Fruit fly (Drosophila melanogaster): ENCODE measurements around the gene mip130.

mip130 gene

dm6 chrX:1889926-1890325 is 18.1 kb upstream of the mip130 start, which contains the start of the genes trr and mRpL16 (continued):
- TF ChIP-seq Trl (optimal IDR thresholded peaks at IDR 0.05) = no peak
- peak; percentile 24 for TF ChIP-seq Trl (GFP tag; optimal IDR thresholded peaks at IDR 0.05)
- no peak for TF ChIP-seq Fer3 (tag; optimal IDR thresholded peaks at IDR 0.05)
- no peak for TF ChIP-seq CG31365 (tag; optimal IDR thresholded peaks at IDR 0.05)
- peak; percentile 41 for TF ChIP-seq Dad (GFP tag; optimal IDR thresholded peaks at IDR 0.05)
- peak in 1 of 2 experiments; percentile 33 for TF ChIP-seq bsh (GFP tag; optimal IDR thresholded peaks at IDR 0.05)
- no peak for TF ChIP-seq Nf-YB (GFP tag; optimal IDR thresholded peaks at IDR 0.05)
- TF ChIP-seq ac (GFP tag; optimal IDR thresholded peaks at IDR 0.05) = no peak
- no peak; the same call in 1 of the 2 replicates for TF ChIP-seq Taf1 (GFP tag; IDR thresholded peaks at IDR 0.05)
- TF ChIP-seq Sox102F (GFP tag; optimal IDR thresholded peaks at IDR 0.05) = no peak
- no peak for TF ChIP-seq CG8281 (tag; optimal IDR thresholded peaks at IDR 0.05)
- TF ChIP-seq Hey (tag; optimal IDR thresholded peaks at IDR 0.05) = no peak
- no peak for TF ChIP-seq CG5245 (GFP tag; optimal IDR thresholded peaks at IDR 0.05)
- TF ChIP-seq Hmr (GFP tag; optimal IDR thresholded peaks at IDR 0.05) = no peak
- TF ChIP-seq gsb-n (tag; optimal IDR thresholded peaks at IDR 0.05) = no peak
- peak; percentile 58 for TF ChIP-seq inv (GFP tag; IDR thresholded peaks at IDR 0.05; ENCODE audit: partially characterized antibody)
- TF ChIP-seq hth (optimal IDR thresholded peaks at IDR 0.05) = no peak
- no peak for TF ChIP-seq CG3407 (GFP tag; optimal IDR thresholded peaks at IDR 0.05)
- no peak for TF ChIP-seq Hr78 (GFP tag; optimal IDR thresholded peaks at IDR 0.05)
- no peak for TF ChIP-seq CG6654 (GFP tag; optimal IDR thresholded peaks at IDR 0.05)
- TF ChIP-seq CG13296 (GFP tag; optimal IDR thresholded peaks at IDR 0.05) = no peak
- TF ChIP-seq dpn (GFP tag; optimal IDR thresholded peaks at IDR 0.05) = peak; percentile 33 to 39
- no peak for TF ChIP-seq vfl (GFP tag; optimal IDR thresholded peaks at IDR 0.05)
- peak; percentile 9; the same call in 1 of the 2 replicates for TF ChIP-seq CG10366 (GFP tag; IDR thresholded peaks at IDR 0.05)
- TF ChIP-seq bcd (GFP tag; optimal IDR thresholded peaks at IDR 0.05) = no peak
- TF ChIP-seq oc (tag; optimal IDR thresholded peaks at IDR 0.05) = no peak
- TF ChIP-seq Ada2b (GFP tag; IDR thresholded peaks at IDR 0.05) = no peak
- peak; percentile 45; the same call in 1 of the 2 replicates for TF ChIP-seq CG6272 (GFP tag; IDR thresholded peaks at IDR 0.05)
- no peak for TF ChIP-seq nom (GFP tag; optimal IDR thresholded peaks at IDR 0.05)
- TF ChIP-seq CG11723 (GFP tag; optimal IDR thresholded peaks at IDR 0.05) = no peak
- TF ChIP-seq B-H2 (GFP tag; optimal IDR thresholded peaks at IDR 0.05) = no peak
- TF ChIP-seq Rx (GFP tag; IDR thresholded peaks at IDR 0.05) = no peak
- TF ChIP-seq sim (GFP tag; IDR thresholded peaks at IDR 0.05) = no peak
- TF ChIP-seq Eip74EF (GFP tag; optimal IDR thresholded peaks at IDR 0.05) = no peak
- no peak for TF ChIP-seq sc (optimal IDR thresholded peaks at IDR 0.05)
- TF ChIP-seq sc (GFP tag; optimal IDR thresholded peaks at IDR 0.05) = no peak
- peak; percentile 31 for TF ChIP-seq HmgZ (tag; optimal IDR thresholded peaks at IDR 0.05)
- peak; percentile 68; the same call in 1 of the 2 replicates for TF ChIP-seq sna (GFP tag; IDR thresholded peaks at IDR 0.05; ENCODE audit: partially characterized antibody)
- TF ChIP-seq knrl (GFP tag; IDR thresholded peaks at IDR 0.05; ENCODE audit: partially characterized antibody) = peak; percentile 80
- 0 out of 2 replicates have a peak, but pooled peaks have one; percentile 36 for TF ChIP-seq CG6689 (GFP tag; IDR thresholded peaks at IDR 0.05)
- peak; percentile 80 for TF ChIP-seq unc-4 (GFP tag; IDR thresholded peaks at IDR 0.05; ENCODE audit: partially characterized antibody)
- no peak for TF ChIP-seq ham (GFP tag; IDR thresholded peaks at IDR 0.05)
- TF ChIP-seq Sin3A (optimal IDR thresholded peaks at IDR 0.05) = peak; percentile 97
- TF ChIP-seq fd102C (GFP tag; optimal IDR thresholded peaks at IDR 0.05) = no peak
- TF ChIP-seq jing (GFP tag; optimal IDR thresholded peaks at IDR 0.05) = no peak
- no peak for TF ChIP-seq pfk (GFP tag; optimal IDR thresholded peaks at IDR 0.05)
- no peak for TF ChIP-seq CG4282 (GFP tag; optimal IDR thresholded peaks at IDR 0.05)
- 0 out of 3 replicates have a peak, but pooled peaks have one; percentile 17 for TF ChIP-seq tgo (GFP tag; IDR thresholded peaks at IDR 0.05)
- no peak for TF ChIP-seq onecut (GFP tag; IDR thresholded peaks at IDR 0.05)
- no peak for TF ChIP-seq yki (optimal IDR thresholded peaks at IDR 0.05)
- no peak for TF ChIP-seq D19A (tag; optimal IDR thresholded peaks at IDR 0.05)
